Fruit fly (Drosophila melanogaster) Kc167 (cell line): ENCODE results near the gene mip130.

ENCODE experiments used
- Myc ChIP-seq: fragments of >200 bp; optimal IDR thresholded peaks from 2 replicates; lab custom pipeline; 2017; ENCODE audit warnings: missing external identifiers
- h ChIP-seq: fragments of >200 bp; optimal IDR thresholded peaks from 3 replicates; lab custom pipeline; 2018; ENCODE audit warnings: missing external identifiers
- psq ChIP-seq: fragments of >200 bp; optimal IDR thresholded peaks from 2 replicates; lab custom pipeline; 2017; ENCODE audit warnings: missing external identifiers

dm6 chrX:1963192-1963590 lies 55.2 kb downstream of the mip130 start:
- no peak for TF ChIP-seq h (lab: Kevin White, UChicago)
- TF ChIP-seq psq (lab: Kevin White, UChicago), result no peak
- no peak for TF ChIP-seq Myc
